Fruit fly (Drosophila melanogaster): Measurements from ENCODE around the gene Drsl6.

The Drsl6 gene

dm6 chr3L:3384596-3385436 is 48.6 kb upstream of the Drsl6 start (continued):
- TF ChIP-seq yki (optimal IDR thresholded peaks at IDR 0.05) (no peak), BEAF-32 (GFP tag; optimal IDR thresholded peaks at IDR 0.05) (no peak), klu (GFP tag; IDR thresholded peaks at IDR 0.05) (no peak), PHDP (tag; optimal IDR thresholded peaks at IDR 0.05) (peak; percentile 47), hkb (optimal IDR thresholded peaks at IDR 0.05) (no peak), hkb (GFP tag; IDR thresholded peaks at IDR 0.05) (no peak), Doc2 (GFP tag; IDR thresholded peaks at IDR 0.05) (no peak), CG10959 (GFP tag; IDR thresholded peaks at IDR 0.05) (no peak), Fer1 (GFP tag; optimal IDR thresholded peaks at IDR 0.05) (no peak), Oaz (GFP tag; IDR thresholded peaks at IDR 0.05) (no peak), Hey (tag; optimal IDR thresholded peaks at IDR 0.05) (no peak), CG10462 (GFP tag; optimal IDR thresholded peaks at IDR 0.05) (peak; percentile 41), zen2 (GFP tag; IDR thresholded peaks at IDR 0.05; ENCODE audit: partially characterized antibody) (no peak), crp (GFP tag; optimal IDR thresholded peaks at IDR 0.05) (no peak), ind (GFP tag; optimal IDR thresholded peaks at IDR 0.05) (peak; percentile 35), Gsc (GFP tag; IDR thresholded peaks at IDR 0.05) (no peak), bab2 (GFP tag; optimal IDR thresholded peaks at IDR 0.05) (no peak), amos (GFP tag; IDR thresholded peaks at IDR 0.05; ENCODE audit: partially characterized antibody) (no peak), Six4 (GFP tag; optimal IDR thresholded peaks at IDR 0.05) (peak; percentile 49), CG10654 (GFP tag; optimal IDR thresholded peaks at IDR 0.05) (no peak), CG2120 (GFP tag; optimal IDR thresholded peaks at IDR 0.05) (peak; percentile 38), grau (tag; optimal IDR thresholded peaks at IDR 0.05) (peak; percentile 45), CG8944 (GFP tag; optimal IDR thresholded peaks at IDR 0.05) (no peak), crc (GFP tag; optimal IDR thresholded peaks at IDR 0.05) (no peak), CG1792 (GFP tag; optimal IDR thresholded peaks at IDR 0.05) (no peak), CG17568 (GFP tag; optimal IDR thresholded peaks at IDR 0.05) (no peak), her (GFP tag; optimal IDR thresholded peaks at IDR 0.05) (no peak), CG16779 (GFP tag; IDR thresholded peaks at IDR 0.05) (no peak), az2 (GFP tag; optimal IDR thresholded peaks at IDR 0.05) (peak; percentile 48), Pdp1 (GFP tag; optimal IDR thresholded peaks at IDR 0.05) (no peak), tll (GFP tag; optimal IDR thresholded peaks at IDR 0.05) (no peak), prd (optimal IDR thresholded peaks at IDR 0.05) (no peak), prd (GFP tag; IDR thresholded peaks at IDR 0.05) (peak; percentile 48; the same call in 2 of the 3 replicates), twi (tag; optimal IDR thresholded peaks at IDR 0.05) (no peak), pfk (GFP tag; optimal IDR thresholded peaks at IDR 0.05) (no peak), CG31224 (GFP tag; IDR thresholded peaks at IDR 0.05) (no peak), sd (tag; optimal IDR thresholded peaks at IDR 0.05) (no peak), CG2875 (GFP tag; optimal IDR thresholded peaks at IDR 0.05) (no peak), CG30431 (GFP tag; optimal IDR thresholded peaks at IDR 0.05) (peak; percentile 13), row (GFP tag; IDR thresholded peaks at IDR 0.05) (peak; percentile 61), fru (optimal IDR thresholded peaks at IDR 0.05) (no peak), chn (GFP tag; optimal IDR thresholded peaks at IDR 0.05) (no peak), CG11723 (GFP tag; optimal IDR thresholded peaks at IDR 0.05) (no peak), CG4854 (GFP tag; optimal IDR thresholded peaks at IDR 0.05) (no peak), en (GFP tag; optimal IDR thresholded peaks at IDR 0.05) (no peak), jigr1 (GFP tag; IDR thresholded peaks at IDR 0.05) (no peak), nau (GFP tag; optimal IDR thresholded peaks at IDR 0.05) (peak; percentile 2), CG6813 (GFP tag; optimal IDR thresholded peaks at IDR 0.05) (no peak), gcm (GFP tag; optimal IDR thresholded peaks at IDR 0.05) (no peak), Sry-β (GFP tag; optimal IDR thresholded peaks at IDR 0.05) (no peak), CG17361 (GFP tag; IDR thresholded peaks at IDR 0.05) (peak; percentile 86)

Measured in whole organism, embryonic.